Worm (Caenorhabditis elegans) whole organism, dauer: ENCODE results near the gene nphp-2.

Source experiments
- unc-62 ChIP-seq: sonication (generic microtip); optimal IDR thresholded peaks from 2 replicates; lab custom pipeline; 2017; ENCODE audit warnings: missing biosample characterization, missing genetic modification reagents, missing genetic modification characterization

The nphp-2 gene

ce11 chrV:1895483-1895882, at the start of gene nphp-2:
Gene nphp-2, plus strand, starts transcription at chrV:1895783.
- TF ChIP-seq unc-62 (GFP tag; lab: Kevin White, UChicago) = no peak

DNA sequence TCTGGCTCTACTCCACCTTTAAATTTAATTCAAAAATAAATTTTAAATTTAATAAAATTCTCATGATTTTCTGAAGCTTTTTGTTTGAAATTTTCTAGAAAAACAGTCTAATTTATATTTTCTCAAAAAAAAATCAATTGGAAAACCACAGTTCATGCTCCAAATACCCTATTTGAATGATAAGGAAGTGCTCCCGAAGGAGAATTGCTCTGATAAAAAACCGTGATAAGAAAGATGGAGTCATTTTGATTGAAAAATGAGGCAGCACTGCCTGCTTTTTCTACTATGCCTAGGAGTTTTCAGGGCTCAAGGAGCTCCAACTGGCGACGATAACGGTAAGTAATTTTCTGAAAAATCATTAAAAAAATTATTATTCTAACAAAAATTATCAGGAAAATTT, 49.6 kb upstream of the nphp-2 start, which contains the start of gene T10B5.7:
Gene T10B5.7, plus strand, starts transcription at position 225 of the 400 bp plus-strand sequence.
- TF ChIP-seq unc-62 (GFP tag; lab: Kevin White, UChicago) = no peak

ce11 chrV:1848590-1848989, 47.0 kb upstream of the nphp-2 start:
- no peak for TF ChIP-seq unc-62 (GFP tag; lab: Kevin White, UChicago)

DNA sequence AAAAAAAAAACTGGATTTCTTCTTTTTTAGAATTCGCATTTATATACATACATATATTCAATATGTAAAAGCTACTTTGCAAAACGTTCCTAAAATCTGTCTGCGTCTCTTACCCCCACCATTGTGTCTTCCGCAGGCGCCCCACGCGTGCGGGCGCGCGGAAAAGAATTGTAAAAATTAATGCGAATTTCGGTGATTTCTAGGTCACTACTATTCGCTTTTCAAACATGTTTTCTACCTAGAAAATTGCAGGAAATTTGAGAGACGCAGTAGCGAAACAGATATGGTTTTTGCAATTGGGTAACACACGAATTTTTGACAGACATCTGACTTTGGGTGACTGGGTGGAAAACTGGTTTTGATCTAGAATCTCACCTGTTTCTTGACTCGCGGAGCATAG, 40.5 kb upstream of the nphp-2 start:
- TF ChIP-seq unc-62 (GFP tag; lab: Kevin White, UChicago) = no peak

- no peak for TF ChIP-seq unc-62 (GFP tag; lab: Kevin White, UChicago)
These were observed 39.4 kb upstream of the nphp-2 start, which contains the start of gene T10B5.10 for ce11 chrV:1856176-1856575. Gene T10B5.10, minus strand, starts transcription at chrV:1856276.

DNA sequence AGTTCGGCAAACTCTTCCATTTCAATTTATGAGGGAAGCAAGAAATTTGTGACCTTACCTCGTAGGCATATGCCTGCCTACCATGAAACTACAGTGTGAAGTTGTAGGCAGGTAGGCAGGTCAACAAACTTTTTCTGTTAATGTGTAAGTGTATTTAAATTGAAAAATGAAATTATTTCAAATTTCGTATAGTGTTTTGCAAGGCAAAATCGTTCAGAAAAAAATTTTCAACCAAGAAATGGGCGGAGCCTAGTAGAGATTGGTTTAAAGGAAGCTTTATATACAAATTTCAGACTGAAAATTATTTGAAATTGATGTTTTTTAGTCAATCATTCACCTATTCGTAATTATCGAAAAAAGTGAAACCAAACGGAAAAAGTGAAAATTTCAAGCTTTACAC, 37.7 kb upstream of the nphp-2 start:
- no peak for TF ChIP-seq unc-62 (GFP tag; lab: Kevin White, UChicago)

- TF ChIP-seq unc-62 (GFP tag; lab: Kevin White, UChicago) = no peak
These were observed 32.6 kb upstream of the nphp-2 start for ce11 chrV:1862954-1863353.

DNA sequence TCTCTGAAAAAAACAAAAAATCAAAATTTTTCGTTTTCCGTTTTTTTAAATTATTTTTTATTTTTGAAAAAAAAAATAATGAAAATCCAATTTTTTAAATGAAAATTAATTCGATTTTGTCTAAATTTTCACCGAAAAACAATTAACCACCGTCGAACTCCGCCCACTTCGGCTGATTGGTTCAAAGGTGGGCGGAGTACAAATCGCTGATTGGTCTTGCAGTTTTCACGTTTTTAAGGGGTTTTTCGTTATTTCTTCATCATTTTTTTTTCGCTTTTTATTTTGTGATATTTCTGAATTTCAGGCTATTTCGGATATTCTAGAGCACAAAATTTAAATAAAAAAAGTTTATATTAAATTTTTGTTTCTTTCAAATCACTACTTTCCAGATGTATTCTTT, 30.6 kb upstream of the nphp-2 start:
- TF ChIP-seq unc-62 (GFP tag; lab: Kevin White, UChicago) = no peak

ce11 chrV:1868025-1868424, 27.6 kb upstream of the nphp-2 start:
- TF ChIP-seq unc-62 (GFP tag; lab: Kevin White, UChicago) = no peak

ce11 chrV:1868596-1869263, 26.9 kb upstream of the nphp-2 start, which contains the start of gene knl-3:
Gene knl-3, plus strand, starts transcription at chrV:1869213.
- TF ChIP-seq unc-62 (GFP tag; lab: Kevin White, UChicago) = no peak

DNA sequence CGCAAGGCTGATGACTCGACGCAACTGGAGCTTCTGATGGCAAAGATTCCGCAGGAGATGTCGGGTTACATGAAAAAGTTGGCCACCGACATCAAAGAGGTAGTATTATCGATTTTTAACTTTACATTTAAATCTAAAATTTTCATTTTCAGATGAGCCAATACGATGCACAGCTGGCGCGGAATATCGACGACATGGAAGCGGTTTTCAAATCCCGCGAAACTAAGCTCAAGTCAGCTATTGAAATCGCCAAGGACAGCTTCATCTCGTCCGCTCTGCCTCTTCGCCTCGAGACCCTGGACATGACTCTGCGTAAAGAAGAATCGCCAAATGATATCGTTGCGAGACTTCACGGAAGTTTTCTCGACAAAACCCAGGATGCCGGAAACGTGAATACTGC, 25.9 kb upstream of the nphp-2 start, which contains the start of gene T10B5.3:
Gene T10B5.3, minus strand, starts transcription at position 101 of the 400 bp plus-strand sequence.
- TF ChIP-seq unc-62 (GFP tag; lab: Kevin White, UChicago) = no peak

- TF ChIP-seq unc-62 (GFP tag; lab: Kevin White, UChicago) = no peak
These were observed 25.1 kb upstream of the nphp-2 start for ce11 chrV:1870515-1870940.

ce11 chrV:1871768-1872296, 23.8 kb upstream of the nphp-2 start, which contains the start of the genes T10B5.4 and cct-7:
Gene T10B5.4, minus strand, starts transcription at chrV:1871807.
Gene cct-7, plus strand, starts transcription at chrV:1872246.
- no peak for TF ChIP-seq unc-62 (GFP tag; lab: Kevin White, UChicago)

DNA sequence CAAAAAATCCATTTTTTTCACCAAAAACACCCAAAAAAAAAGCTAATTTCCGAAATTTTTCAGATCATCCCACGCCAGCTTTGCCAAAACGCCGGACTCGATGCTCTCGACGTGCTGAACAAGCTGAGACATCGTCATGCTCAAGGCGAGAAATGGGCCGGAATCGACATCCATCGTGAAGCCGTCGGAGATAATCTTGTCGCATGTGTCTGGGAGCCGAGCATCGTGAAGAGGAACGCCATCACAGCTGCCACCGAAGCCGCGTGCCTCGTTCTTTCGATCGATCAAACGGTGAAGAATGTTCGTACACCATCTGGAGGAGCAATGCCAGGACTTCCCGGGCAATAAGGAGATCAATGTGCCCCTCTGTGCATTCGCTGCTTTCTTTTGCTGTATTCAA, 20.8 kb upstream of the nphp-2 start:
- no peak for TF ChIP-seq unc-62 (GFP tag; lab: Kevin White, UChicago)

DNA sequence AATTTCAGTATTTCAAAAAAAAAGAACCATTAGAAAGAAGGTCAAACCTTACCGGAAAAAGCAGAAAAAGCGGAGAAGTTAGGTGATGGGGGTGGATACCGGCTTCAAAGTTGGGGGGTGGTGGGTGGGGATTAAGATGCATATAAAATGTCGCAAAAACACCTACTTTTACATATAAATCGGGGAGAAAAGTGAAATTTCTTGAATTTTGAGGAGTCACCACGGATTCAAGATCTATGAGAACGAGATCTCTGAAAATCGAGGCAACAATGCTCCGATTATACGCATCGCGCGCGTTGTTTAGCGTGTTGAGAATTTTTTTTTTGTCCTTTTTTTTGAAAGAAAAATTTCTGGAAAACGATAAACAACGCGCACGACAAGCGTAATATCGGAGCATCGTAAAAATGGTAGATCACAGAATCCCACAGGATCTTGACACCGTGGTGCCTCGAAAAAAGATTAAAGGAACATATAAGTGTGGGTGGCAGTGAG, 20.0 kb upstream of the nphp-2 start:
- no peak for TF ChIP-seq unc-62 (GFP tag; lab: Kevin White, UChicago)

- no peak for TF ChIP-seq unc-62 (GFP tag; lab: Kevin White, UChicago)
These were observed 17.6 kb upstream of the nphp-2 start for ce11 chrV:1878030-1878429.

- no peak for TF ChIP-seq unc-62 (GFP tag; lab: Kevin White, UChicago)
These were observed 12.5 kb upstream of the nphp-2 start for ce11 chrV:1883131-1883530.
